Worm (Caenorhabditis elegans) whole organism, midembryonic: ENCODE measurements around the gene F10C2.7.

Experiments
- cog-1 ChIP-seq: sonication (generic microtip); optimal IDR thresholded peaks from 2 replicates; lab custom pipeline; 2016; ENCODE audit warnings: missing genetic modification characterization, missing compliant biosample characterization
- med-1 ChIP-seq: sonication (generic microtip); optimal IDR thresholded peaks from 2 replicates; lab custom pipeline; 2017; ENCODE audit warnings: missing genetic modification characterization, mild to moderate bottlenecking, missing compliant biosample characterization, antibody characterized with exemption, missing genetic modification reagents; ENCODE audit not compliant: insufficient read depth
- ref-1 ChIP-seq: fragments of 200-800 bp; sonication (Bioruptor generic); conservative IDR thresholded peaks from 2 replicates; pipeline ENCODE4 v1.3.6; 2022; ENCODE audit warnings: missing genetic modification reagents, missing genetic modification characterization, missing compliant biosample characterization
- tab-1 ChIP-seq: fragments of 200-800 bp; sonication (Bioruptor generic); IDR thresholded peaks from 2 replicates; pipeline ENCODE4 v1.3.6; 2022; ENCODE audit warnings: missing genetic modification characterization, missing compliant biosample characterization
- ztf-23 ChIP-seq: fragments of 200-800 bp; sonication (Bioruptor generic); IDR thresholded peaks from 2 replicates; pipeline ENCODE4 v1.3.6; 2022; ENCODE audit warnings: missing genetic modification reagents, missing genetic modification characterization, missing compliant biosample characterization
- ztf-29 ChIP-seq: fragments of 200-800 bp; sonication (Bioruptor generic); IDR thresholded peaks from 2 replicates; pipeline ENCODE4 v1.3.6; 2022; ENCODE audit warnings: missing genetic modification reagents, missing genetic modification characterization, missing compliant biosample characterization

ce11 chrV:12075983-12076382 is 22.3 kb downstream of the F10C2.7 start:
- no peak for TF ChIP-seq tab-1 (GFP tag; lab: Robert Waterston, UW)
- TF ChIP-seq cog-1 = no peak
- TF ChIP-seq ref-1 = no peak
- no peak for TF ChIP-seq ztf-23 (GFP tag; lab: Robert Waterston, UW)
- TF ChIP-seq med-1 (GFP tag; lab: Kevin White, UChicago) = no peak
- TF ChIP-seq ztf-29 (GFP tag; lab: Robert Waterston, UW) = no peak
